Worm (Caenorhabditis elegans) whole organism, late embryonic: Measurements from ENCODE around the gene lat-2.
A peak's percentile ranks its signal among the peaks of the same experiment; 100 is the strongest.

Experiments
- C38D4.7 ChIP-seq: fragments of 200-800 bp; sonication (Bioruptor generic); optimal IDR thresholded peaks from 2 replicates; lab custom pipeline; 2018; ENCODE audit warnings: mild to moderate bottlenecking, missing genetic modification characterization, moderate library complexity, missing compliant biosample characterization
- K09A11.1 ChIP-seq: sonication (generic microtip); optimal IDR thresholded peaks from 2 replicates; lab custom pipeline; 2017; ENCODE audit warnings: antibody characterized with exemption, mild to moderate bottlenecking, missing genetic modification characterization, missing compliant biosample characterization; ENCODE audit not compliant: insufficient read depth
- Y22D7AL.16 ChIP-seq: sonication (generic microtip); optimal IDR thresholded peaks from 2 replicates; lab custom pipeline; 2016; ENCODE audit warnings: missing genetic modification characterization, missing compliant biosample characterization
- ahr-1 ChIP-seq: sonication (generic microtip); optimal IDR thresholded peaks from 2 replicates; lab custom pipeline; 2016; ENCODE audit warnings: missing genetic modification characterization, missing compliant biosample characterization
- ceh-14 ChIP-seq: sonication (generic microtip); optimal IDR thresholded peaks from 2 replicates; lab custom pipeline; 2016; ENCODE audit warnings: missing genotype, missing genetic modification characterization, missing compliant biosample characterization
- ceh-18 ChIP-seq: sonication (generic microtip); optimal IDR thresholded peaks from 2 replicates; lab custom pipeline; 2016; ENCODE audit warnings: missing genetic modification characterization, missing compliant biosample characterization
- ceh-19 ChIP-seq: fragments of 200-800 bp; sonication (Bioruptor generic); optimal IDR thresholded peaks from 2 replicates; lab custom pipeline; 2018; ENCODE audit warnings: mild to moderate bottlenecking, missing genetic modification characterization, missing compliant biosample characterization
- ceh-45 ChIP-seq: fragments of 200-800 bp; sonication (Bioruptor generic); IDR thresholded peaks from 2 replicates; pipeline ENCODE4 v1.3.6; 2022; ENCODE audit warnings: missing genetic modification reagents, missing genetic modification characterization, missing compliant biosample characterization
- ceh-9 ChIP-seq: sonication (generic microtip); optimal IDR thresholded peaks from 2 replicates; lab custom pipeline; 2016; ENCODE audit warnings: mild to moderate bottlenecking, missing genetic modification characterization, inconsistent platforms, missing compliant biosample characterization
- che-1 ChIP-seq: sonication (generic microtip); optimal IDR thresholded peaks from 2 replicates; lab custom pipeline; 2016; ENCODE audit warnings: mild to moderate bottlenecking, missing genetic modification characterization, missing compliant biosample characterization
- dmd-4 ChIP-seq: sonication (generic microtip); optimal IDR thresholded peaks from 2 replicates; lab custom pipeline; 2016; ENCODE audit warnings: borderline replicate concordance, missing genetic modification characterization, missing compliant biosample characterization
- dve-1 ChIP-seq: sonication (generic microtip); optimal IDR thresholded peaks from 2 replicates; lab custom pipeline; 2017; ENCODE audit warnings: antibody characterized with exemption, mild to moderate bottlenecking, missing genetic modification characterization, missing compliant biosample characterization
- elt-2 ChIP-seq: sonication (generic microtip); optimal IDR thresholded peaks from 2 replicates; lab custom pipeline; 2016; ENCODE audit warnings: missing genetic modification reagents, missing genetic modification characterization, missing compliant biosample characterization
- ets-4 ChIP-seq: sonication (generic microtip); optimal IDR thresholded peaks from 2 replicates; lab custom pipeline; 2016; ENCODE audit warnings: missing genetic modification characterization, missing compliant biosample characterization
- fax-1 ChIP-seq: sonication (generic microtip); optimal IDR thresholded peaks from 2 replicates; lab custom pipeline; 2016; ENCODE audit warnings: missing genotype, missing genetic modification characterization, missing compliant biosample characterization
- fkh-10 ChIP-seq: fragments of 150-350 bp; optimal IDR thresholded peaks from 2 replicates; lab custom pipeline; 2014; ENCODE audit warnings: missing biosample characterization, missing genetic modification reagents, missing genetic modification characterization
- gmeb-2 ChIP-seq: sonication (generic microtip); optimal IDR thresholded peaks from 2 replicates; lab custom pipeline; 2016; ENCODE audit warnings: missing genetic modification characterization, inconsistent platforms, missing compliant biosample characterization
- lin-11 ChIP-seq: fragments of 200-800 bp; sonication (Bioruptor generic); optimal IDR thresholded peaks from 2 replicates; lab custom pipeline; 2018; ENCODE audit warnings: mild to moderate bottlenecking, missing genetic modification characterization, missing compliant biosample characterization
- mec-3 ChIP-seq: sonication (generic microtip); optimal IDR thresholded peaks from 2 replicates; lab custom pipeline; 2016; ENCODE audit warnings: borderline replicate concordance, missing genetic modification characterization, missing compliant biosample characterization
- nfya-1 ChIP-seq: sonication (generic microtip); optimal IDR thresholded peaks from 2 replicates; lab custom pipeline; 2017; ENCODE audit warnings: missing genetic modification characterization, mild to moderate bottlenecking, missing compliant biosample characterization, antibody characterized with exemption, moderate library complexity
- nhr-232 ChIP-seq: sonication (generic microtip); optimal IDR thresholded peaks from 2 replicates; lab custom pipeline; 2016; ENCODE audit warnings: missing genetic modification characterization, missing compliant biosample characterization
- odd-2 ChIP-seq: sonication (generic microtip); optimal IDR thresholded peaks from 2 replicates; lab custom pipeline; 2017; ENCODE audit warnings: antibody characterized with exemption, mild to moderate bottlenecking, missing genetic modification characterization, missing compliant biosample characterization
- pag-3 ChIP-seq: sonication (generic microtip); optimal IDR thresholded peaks from 2 replicates; lab custom pipeline; 2016; ENCODE audit warnings: missing compliant biosample characterization, missing genetic modification characterization, borderline replicate concordance
- pat-9 ChIP-seq: fragments of 200-800 bp; sonication (Bioruptor generic); optimal IDR thresholded peaks from 2 replicates; lab custom pipeline; 2018; ENCODE audit warnings: mild to moderate bottlenecking, missing genetic modification characterization, moderate library complexity, missing compliant biosample characterization
- pqm-1 ChIP-seq: sonication (generic microtip); optimal IDR thresholded peaks from 2 replicates; lab custom pipeline; 2016; ENCODE audit warnings: missing genetic modification characterization, missing compliant biosample characterization
- rnt-1 ChIP-seq: sonication (generic microtip); optimal IDR thresholded peaks from 2 replicates; lab custom pipeline; 2016; ENCODE audit warnings: missing genetic modification characterization, missing compliant biosample characterization
- sdc-2 ChIP-seq: sonication (generic microtip); optimal IDR thresholded peaks from 2 replicates; lab custom pipeline; 2016; ENCODE audit warnings: missing genotype, missing genetic modification characterization, missing compliant biosample characterization
- sox-4 ChIP-seq: sonication (generic microtip); optimal IDR thresholded peaks from 2 replicates; lab custom pipeline; 2017; ENCODE audit warnings: mild to moderate bottlenecking, missing genetic modification characterization, inconsistent platforms, missing compliant biosample characterization
- tbx-7 ChIP-seq: sonication (generic microtip); optimal IDR thresholded peaks from 2 replicates; lab custom pipeline; 2016; ENCODE audit warnings: missing genotype, missing genetic modification characterization, missing compliant biosample characterization
- ttx-3 ChIP-seq: sonication (generic microtip); optimal IDR thresholded peaks from 2 replicates; lab custom pipeline; 2016; ENCODE audit warnings: missing genetic modification reagents, missing genetic modification characterization, missing compliant biosample characterization
- unc-42 ChIP-seq: sonication (generic microtip); optimal IDR thresholded peaks from 2 replicates; lab custom pipeline; 2016; ENCODE audit warnings: missing genotype, missing genetic modification characterization, missing compliant biosample characterization
- zip-5 ChIP-seq: sonication (generic microtip); optimal IDR thresholded peaks from 2 replicates; lab custom pipeline; 2016; ENCODE audit warnings: missing genetic modification characterization, missing compliant biosample characterization
- ztf-16 ChIP-seq: sonication (generic microtip); optimal IDR thresholded peaks from 2 replicates; lab custom pipeline; 2017; ENCODE audit warnings: missing genetic modification characterization, missing compliant biosample characterization

Gene lat-2

DNA sequence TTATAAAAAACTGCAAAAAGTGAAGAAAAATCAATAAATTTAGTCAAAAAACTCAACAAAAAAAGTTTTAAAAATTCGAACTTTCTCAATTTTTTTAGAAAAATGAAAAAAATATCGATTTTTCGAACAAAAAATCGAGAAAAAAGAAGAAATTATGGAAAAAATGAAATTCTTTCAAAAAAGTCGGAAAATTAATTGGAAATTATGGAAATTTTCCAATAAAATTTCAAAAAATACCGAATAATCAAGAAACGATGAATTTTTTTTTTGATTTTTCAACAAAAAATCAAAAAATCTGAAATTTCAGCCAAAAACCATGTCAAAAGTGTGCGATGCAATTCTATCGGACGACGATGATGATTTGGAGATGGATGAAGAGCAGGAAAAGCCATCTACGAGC, 30.1 kb upstream of the lat-2 start, which contains the start of gene H20J04.4:
Gene H20J04.4, plus strand, starts transcription at position 301 of the 400 bp plus-strand sequence.
- TF ChIP-seq odd-2 (tag; lab: Kevin White, UChicago) (no peak), pag-3 (tag; lab: Kevin White, UChicago) (no peak), K09A11.1 (no peak), elt-2 (tag; lab: Kevin White, UChicago) (no peak), dmd-4 (tag; lab: Kevin White, UChicago) (no peak), nhr-232 (tag; lab: Kevin White, UChicago) (no peak), ets-4 (no peak), ceh-19 (GFP tag; lab: Kevin White, UChicago) (no peak), pqm-1 (tag; lab: Kevin White, UChicago) (no peak), sox-4 (no peak), Y22D7AL.16 (tag; lab: Kevin White, UChicago) (no peak), dve-1 (tag; lab: Kevin White, UChicago) (no peak), fkh-10 (GFP tag; lab: Kevin White, UChicago) (no peak), fax-1 (tag; lab: Kevin White, UChicago) (no peak)

DNA sequence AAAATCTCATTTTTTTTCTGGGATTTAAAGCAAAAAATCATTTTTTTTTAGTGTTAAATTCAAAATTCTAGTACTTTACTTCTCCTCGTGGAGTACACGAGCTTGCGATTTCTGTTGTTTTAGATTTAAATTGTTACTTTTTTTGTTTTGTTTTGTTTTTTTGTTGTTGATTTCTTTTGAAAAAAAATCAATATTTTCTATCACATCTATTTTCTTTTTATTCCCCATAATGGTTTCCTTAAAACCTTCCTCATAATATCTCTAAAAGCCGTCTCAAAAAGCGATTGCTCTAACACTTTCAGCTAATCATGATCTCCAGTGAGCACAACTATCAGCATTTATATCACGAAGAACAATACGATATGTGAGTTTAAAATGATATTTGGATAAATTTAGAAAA, 24.4 kb upstream of the lat-2 start, which contains the start of gene madf-3:
Gene madf-3, plus strand, starts transcription at position 301 of the 400 bp plus-strand sequence.
- no peak for TF ChIP-seq unc-42 (tag; lab: Kevin White, UChicago)
- TF ChIP-seq ceh-18 (tag; lab: Kevin White, UChicago), result no peak
- no peak for TF ChIP-seq lin-11
- no peak for TF ChIP-seq nhr-232 (tag; lab: Kevin White, UChicago)
- TF ChIP-seq fax-1 (tag; lab: Kevin White, UChicago), result no peak
- no peak for TF ChIP-seq zip-5 (tag; lab: Kevin White, UChicago)
- no peak for TF ChIP-seq dmd-4 (tag; lab: Kevin White, UChicago)
- TF ChIP-seq ceh-14 (tag; lab: Kevin White, UChicago), result no peak
- TF ChIP-seq mec-3, result no peak

DNA sequence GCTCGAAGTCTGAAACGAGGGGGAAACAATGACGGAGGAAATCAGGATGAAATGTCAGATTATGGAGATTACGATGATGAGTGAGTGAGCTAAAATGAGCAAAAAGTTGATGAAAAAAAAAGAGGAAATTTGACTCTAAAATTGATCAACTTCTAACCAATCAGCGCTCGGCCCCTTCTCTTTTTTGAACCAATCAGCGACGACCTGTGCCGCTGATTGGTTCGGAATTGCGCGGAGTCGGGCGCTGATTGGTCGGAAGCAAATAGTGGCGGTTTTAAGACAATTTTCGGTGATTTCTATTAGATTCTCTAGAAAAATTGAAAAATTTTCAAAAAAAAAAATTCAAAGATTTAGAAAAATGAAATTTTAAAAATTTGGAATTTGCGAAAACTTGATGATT, 21.1 kb upstream of the lat-2 start:
- TF ChIP-seq nfya-1 (tag; lab: Kevin White, UChicago) (peak; percentile 90), sdc-2 (tag; lab: Kevin White, UChicago) (no peak)

DNA sequence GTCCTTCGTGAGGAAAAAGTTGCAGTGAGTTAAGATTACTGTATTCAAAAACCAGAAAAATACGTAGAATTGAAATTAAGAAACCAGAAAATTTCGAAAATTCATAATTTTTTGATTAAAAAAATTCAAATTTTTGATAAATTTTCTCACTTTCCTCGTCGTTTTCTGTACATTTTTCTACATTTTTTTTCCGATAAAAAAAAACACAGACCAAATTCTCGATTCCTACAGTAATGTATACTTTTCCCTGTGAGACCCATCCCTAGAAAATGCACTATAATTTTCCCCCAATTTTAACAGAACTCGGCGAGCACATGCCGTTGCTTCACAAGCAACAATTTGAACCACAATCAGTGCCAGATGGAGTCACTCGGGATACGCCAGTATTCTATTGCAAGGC, 19.0 kb upstream of the lat-2 start, which contains the start of gene athp-2:
Gene athp-2, plus strand, starts transcription at position 301 of the 400 bp plus-strand sequence.
- TF ChIP-seq ttx-3 (tag; lab: Kevin White, UChicago) (no peak), ceh-9 (tag; lab: Kevin White, UChicago) (no peak), che-1 (tag; lab: Kevin White, UChicago) (no peak), ahr-1 (tag; lab: Kevin White, UChicago) (no peak), pat-9 (no peak), ztf-16 (tag; lab: Kevin White, UChicago) (no peak), tbx-7 (tag; lab: Kevin White, UChicago) (no peak), fkh-10 (GFP tag; lab: Kevin White, UChicago) (no peak), dmd-4 (tag; lab: Kevin White, UChicago) (no peak), nhr-232 (tag; lab: Kevin White, UChicago) (no peak), rnt-1 (tag; lab: Kevin White, UChicago) (no peak), gmeb-2 (tag; lab: Kevin White, UChicago) (no peak), pqm-1 (tag; lab: Kevin White, UChicago) (no peak), ceh-45 (GFP tag; lab: Robert Waterston, UW) (no peak), elt-2 (tag; lab: Kevin White, UChicago) (no peak)

DNA sequence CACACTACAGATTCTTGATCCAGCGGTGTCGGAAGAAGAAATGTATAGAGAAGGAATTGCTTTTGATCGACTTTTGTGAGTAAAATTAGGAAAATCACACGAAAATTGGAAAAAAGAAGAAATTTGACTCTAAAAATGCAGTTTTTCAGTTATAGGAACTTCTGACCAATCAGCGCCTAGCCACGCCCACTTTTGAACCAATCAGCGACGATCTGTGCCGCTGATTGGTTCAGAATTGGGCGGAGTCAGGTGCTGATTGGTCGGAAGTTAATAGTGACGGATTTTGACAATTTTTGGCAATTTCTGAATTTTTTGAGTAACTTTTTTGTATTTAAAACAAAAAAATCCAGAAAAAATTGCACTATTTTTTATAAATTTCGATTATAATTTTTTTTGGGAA, 17.4 kb upstream of the lat-2 start:
- TF ChIP-seq nfya-1 (tag; lab: Kevin White, UChicago), result peak; percentile 98
- no peak for TF ChIP-seq C38D4.7
